Worm (Caenorhabditis elegans): ENCODE data around the gene W02D7.4.

W02D7.4 gene

ce11 chrV:8247311-8248105 is 49.9 kb downstream of the W02D7.4 start (continued):
- no peak for TF ChIP-seq lsy-27 (tag; optimal IDR thresholded peaks at IDR 0.05; ENCODE audit: borderline replicate concordance, insufficient read depth)
- TF ChIP-seq nfya-1 (tag; optimal IDR thresholded peaks at IDR 0.05; ENCODE audit: borderline replicate concordance, insufficient read depth): no peak
- no peak for TF ChIP-seq F57A8.1 (GFP tag; optimal IDR thresholded peaks at IDR 0.05)
- no peak for TF ChIP-seq mel-28 (tag; optimal IDR thresholded peaks at IDR 0.05; ENCODE audit: borderline replicate concordance)
- TF ChIP-seq dpff-1 (tag; optimal IDR thresholded peaks at IDR 0.05): no peak
- TF ChIP-seq lsl-1 (GFP tag; optimal IDR thresholded peaks at IDR 0.05): peak; percentile 67
- TF ChIP-seq bed-1 (GFP tag; IDR thresholded peaks at IDR 0.05): no peak
- peak; percentile 75; the same call in 1 of the 2 replicates for TF ChIP-seq Y95B8A.8 (GFP tag; IDR thresholded peaks at IDR 0.05)
- TF ChIP-seq xnd-1 (tag; optimal IDR thresholded peaks at IDR 0.05): peak; percentile 68
- 0 out of 2 replicates have a peak, but pooled peaks have one; percentile 31 for TF ChIP-seq nfya-2 (GFP tag; IDR thresholded peaks at IDR 0.05)
- TF ChIP-seq F22D6.2 (tag; optimal IDR thresholded peaks at IDR 0.05): no peak
- peak; percentile 84 for TF ChIP-seq B0336.3 (GFP tag; IDR thresholded peaks at IDR 0.05)
- TF ChIP-seq hmg-1.2 (GFP tag; IDR thresholded peaks at IDR 0.05): peak; percentile 90
- TF ChIP-seq cebp-1 (GFP tag; IDR thresholded peaks at IDR 0.05): no peak
- TF ChIP-seq cebp-1 (tag; optimal IDR thresholded peaks at IDR 0.05): peak; percentile 25
- peak; percentile 83 for TF ChIP-seq hmg-20 (GFP tag; IDR thresholded peaks at IDR 0.05)
- TF ChIP-seq ztf-22 (GFP tag; optimal IDR thresholded peaks at IDR 0.05): no peak
- no peak for TF ChIP-seq F39B2.1 (GFP tag; IDR thresholded peaks at IDR 0.05)
- TF ChIP-seq K12H6.12 (tag; optimal IDR thresholded peaks at IDR 0.05): no peak
- peak; percentile 46 for TF ChIP-seq ztf-3 (GFP tag; optimal IDR thresholded peaks at IDR 0.05)
- TF ChIP-seq dox-1 (GFP tag; IDR thresholded peaks at IDR 0.05): peak; percentile 84; the same call in 1 of the 2 replicates
- 0 out of 2 replicates have a peak, but pooled peaks have one; percentile 14 for TF ChIP-seq lir-1 (GFP tag; conservative IDR thresholded peaks at IDR 0.05)
- TF ChIP-seq snpc-1.1 (tag; optimal IDR thresholded peaks at IDR 0.05; ENCODE audit: insufficient read depth): peak; percentile 99
- no peak for TF ChIP-seq fkh-3 (tag; optimal IDR thresholded peaks at IDR 0.05)
- peak in 2 of 3 experiments; percentile 42 to 47 for TF ChIP-seq lin-35 (GFP tag; optimal IDR thresholded peaks at IDR 0.05)
- TF ChIP-seq attf-3 (GFP tag; conservative IDR thresholded peaks at IDR 0.05): 0 out of 2 replicates have a peak, but pooled peaks have one; percentile 31
- peak; percentile 80 for TF ChIP-seq ekl-4 (GFP tag; IDR thresholded peaks at IDR 0.05)
- TF ChIP-seq die-1 (tag; optimal IDR thresholded peaks at IDR 0.05): peak; percentile 49
- TF ChIP-seq nhr-90 (tag; optimal IDR thresholded peaks at IDR 0.05): peak; percentile 16
- peak; percentile 90 for TF ChIP-seq hrde-1 (tag; optimal IDR thresholded peaks at IDR 0.05; ENCODE audit: borderline replicate concordance)
- TF ChIP-seq lag-1 (GFP tag; IDR thresholded peaks at IDR 0.05): no peak
- TF ChIP-seq let-526 (GFP tag; IDR thresholded peaks at IDR 0.05): no peak
- no peak for TF ChIP-seq sea-2 (GFP tag; IDR thresholded peaks at IDR 0.05)
- no peak for TF ChIP-seq lin-26 (GFP tag; IDR thresholded peaks at IDR 0.05)
- peak; percentile 11 for TF ChIP-seq somi-1 (GFP tag; optimal IDR thresholded peaks at IDR 0.05)
- TF ChIP-seq egl-44 (GFP tag; IDR thresholded peaks at IDR 0.05): 0 out of 2 replicates have a peak, but pooled peaks have one; percentile 34
- peak; percentile 64 for TF ChIP-seq F33H1.4 (GFP tag; IDR thresholded peaks at IDR 0.05)
- no peak for TF ChIP-seq pha-4 (tag; optimal IDR thresholded peaks at IDR 0.05)
- no peak for TF ChIP-seq F57C9.4 (tag; optimal IDR thresholded peaks at IDR 0.05)
- TF ChIP-seq tlf-1 (GFP tag; optimal IDR thresholded peaks at IDR 0.05): peak; percentile 71
- no peak for TF ChIP-seq ceh-40 (GFP tag; IDR thresholded peaks at IDR 0.05)
- TF ChIP-seq ama-1 (optimal IDR thresholded peaks at IDR 0.05): peak; percentile 94
- peak in 1 of 2 experiments; percentile 72 for TF ChIP-seq ama-1 (GFP tag; optimal IDR thresholded peaks at IDR 0.05)
- TF ChIP-seq Y53F4B.3 (GFP tag; IDR thresholded peaks at IDR 0.05): no peak
- no peak for TF ChIP-seq egl-18 (GFP tag; IDR thresholded peaks at IDR 0.05)
- TF ChIP-seq snpc-1.3 (tag; optimal IDR thresholded peaks at IDR 0.05; ENCODE audit: insufficient read depth): peak; percentile 97

All from whole organism, young adult.